Worm (Caenorhabditis elegans) whole organism, early embryonic: ENCODE data around the gene nspa-10.

Source experiments
- flt-1 ChIP-seq: fragments of 200-800 bp; sonication (Bioruptor generic); IDR thresholded peaks from 2 replicates; pipeline ENCODE4 v1.3.6; 2022; ENCODE audit warnings: missing genetic modification characterization, missing compliant biosample characterization
- tbx-11 ChIP-seq: fragments of 200-800 bp; sonication (Bioruptor generic); IDR thresholded peaks from 2 replicates; pipeline ENCODE4 v1.3.6; 2022; ENCODE audit warnings: missing genetic modification characterization, missing compliant biosample characterization

ce11 chrV:14762563-14762962 is 12.3 kb upstream of the nspa-10 start:
- TF ChIP-seq flt-1 (GFP tag; lab: Robert Waterston, UW) (no peak), tbx-11 (no peak)
